Fruit fly (Drosophila melanogaster) whole organism, embryonic: ENCODE measurements around the gene CG3119.

ENCODE experiments used
- Ada2b ChIP-seq: fragments of 200-800 bp; sonication (Bioruptor generic); IDR thresholded peaks from 2 replicates; pipeline ENCODE4 v1.3.6; 2022; ENCODE audit warnings: missing biosample characterization, missing genetic modification characterization
- Atf6 ChIP-seq: fragments of 200-800 bp; sonication (Bioruptor generic); IDR thresholded peaks from 2 replicates; pipeline ENCODE4 v1.3.6; 2022; ENCODE audit warnings: missing biosample characterization, missing genetic modification characterization
- B-H2 ChIP-seq: fragments of 200-800 bp; sonication (Bioruptor generic); optimal IDR thresholded peaks from 2 replicates; lab custom pipeline; 2018; ENCODE audit warnings: missing biosample characterization, mild to moderate bottlenecking, missing genetic modification characterization
- Bdp1 ChIP-seq: fragments of 200-800 bp; sonication (Bioruptor generic); optimal IDR thresholded peaks from 3 replicates; lab custom pipeline; 2016; ENCODE audit warnings: missing biosample characterization, missing genetic modification characterization
- Blimp-1 ChIP-seq: fragments of 200-800 bp; sonication (Bioruptor generic); optimal IDR thresholded peaks from 3 replicates; lab custom pipeline; 2018; ENCODE audit warnings: missing biosample characterization, missing genetic modification characterization, mild to moderate bottlenecking, moderate library complexity, missing genetic modification reagents
- CG1024 ChIP-seq: fragments of 200-800 bp; sonication (Bioruptor generic); IDR thresholded peaks from 2 replicates; pipeline ENCODE4 v1.3.6; 2022; ENCODE audit warnings: missing biosample characterization, missing genetic modification characterization
- CG10321 ChIP-seq: fragments of 200-800 bp; sonication (Bioruptor generic); IDR thresholded peaks from 2 replicates; pipeline ENCODE4 v1.3.6; 2022; ENCODE audit warnings: missing biosample characterization, missing genetic modification characterization
- CG10654 ChIP-seq: fragments of 200-800 bp; sonication (Bioruptor generic); optimal IDR thresholded peaks from 2 replicates; lab custom pipeline; 2016; ENCODE audit warnings: missing biosample characterization, missing genetic modification characterization
- CG12769 ChIP-seq: fragments of 200-800 bp; sonication (Bioruptor generic); optimal IDR thresholded peaks from 2 replicates; lab custom pipeline; 2019; ENCODE audit warnings: missing biosample characterization, mild to moderate bottlenecking, missing genetic modification characterization, moderate library complexity
- CG13775 ChIP-seq: fragments of 200-800 bp; sonication (Bioruptor generic); optimal IDR thresholded peaks from 3 replicates; lab custom pipeline; 2017; ENCODE audit warnings: missing biosample characterization, mild to moderate bottlenecking, missing genetic modification characterization
- CG14050 ChIP-seq: fragments of 200-800 bp; sonication (Bioruptor generic); IDR thresholded peaks from 3 replicates; pipeline ENCODE4 v1.3.6; 2022; ENCODE audit warnings: missing biosample characterization, missing genetic modification characterization
- CG17829 ChIP-seq: fragments of 200-800 bp; optimal IDR thresholded peaks from 2 replicates; lab custom pipeline; 2019; ENCODE audit warnings: missing biosample characterization, mild to moderate bottlenecking, missing genetic modification characterization, moderate library complexity
- CG18476 ChIP-seq: fragments of 200-800 bp; sonication (Bioruptor generic); optimal IDR thresholded peaks from 2 replicates; lab custom pipeline; 2016; ENCODE audit warnings: missing biosample characterization, mild to moderate bottlenecking, missing genetic modification characterization
- CG2875 ChIP-seq: fragments of 200-800 bp; sonication (Bioruptor generic); optimal IDR thresholded peaks from 2 replicates; lab custom pipeline; 2017; ENCODE audit warnings: missing biosample characterization, mild to moderate bottlenecking, missing genetic modification characterization, missing genetic modification reagents
- CG3065 ChIP-seq: fragments of 200-800 bp; sonication (Bioruptor generic); optimal IDR thresholded peaks from 2 replicates; lab custom pipeline; 2016; ENCODE audit warnings: missing biosample characterization, missing genetic modification characterization
- CG31365 ChIP-seq: fragments of 200-800 bp; sonication (Bioruptor generic); optimal IDR thresholded peaks from 2 replicates; lab custom pipeline; 2018; ENCODE audit warnings: missing biosample characterization, mild to moderate bottlenecking, missing genetic modification characterization
- CG31441 ChIP-seq: fragments of 200-800 bp; sonication (Bioruptor generic); IDR thresholded peaks from 2 replicates; pipeline ENCODE4 v1.3.6; 2022; ENCODE audit warnings: missing biosample characterization, missing genetic modification characterization
- CG3847 ChIP-seq: fragments of 200-800 bp; sonication (Bioruptor generic); IDR thresholded peaks from 2 replicates; pipeline ENCODE4 v1.3.6; 2022; ENCODE audit warnings: missing biosample characterization, missing genetic modification characterization
- CG43689 ChIP-seq: fragments of 200-800 bp; sonication (Bioruptor generic); IDR thresholded peaks from 2 replicates; pipeline ENCODE4 v1.3.6; 2022; ENCODE audit warnings: missing biosample characterization, missing genetic modification characterization
- CG6854 ChIP-seq: fragments of 200-800 bp; sonication (Bioruptor generic); optimal IDR thresholded peaks from 3 replicates; lab custom pipeline; 2017; ENCODE audit warnings: missing biosample characterization, mild to moderate bottlenecking, missing genetic modification characterization
- CG9876 ChIP-seq: fragments of 200-800 bp; sonication (Bioruptor generic); optimal IDR thresholded peaks from 2 replicates; lab custom pipeline; 2016; ENCODE audit warnings: missing biosample characterization, missing genetic modification characterization
- CTCF ChIP-seq: fragments of 200-800 bp; sonication (Bioruptor generic); optimal IDR thresholded peaks from 2 replicates; lab custom pipeline; 2017; ENCODE audit warnings: missing biosample characterization, mild to moderate bottlenecking, missing genetic modification characterization, moderate library complexity
- Hmr ChIP-seq: fragments of 200-800 bp; sonication (Bioruptor generic); optimal IDR thresholded peaks from 3 replicates; lab custom pipeline; 2017; ENCODE audit warnings: mild to moderate bottlenecking, missing biosample characterization, missing genetic modification reagents, missing genetic modification characterization
- MBD-R2 ChIP-seq: fragments of 200-800 bp; sonication (Bioruptor generic); IDR thresholded peaks from 2 replicates; pipeline ENCODE4 v1.3.6; 2022; ENCODE audit warnings: missing biosample characterization, missing genetic modification characterization
- Max ChIP-seq: fragments of 200-800 bp; sonication (Bioruptor generic); optimal IDR thresholded peaks from 2 replicates; lab custom pipeline; 2016; ENCODE audit warnings: missing biosample characterization, mild to moderate bottlenecking, missing genetic modification characterization
- NFAT ChIP-seq: fragments of 200-800 bp; sonication (Bioruptor generic); IDR thresholded peaks from 2 replicates; pipeline ENCODE4 v1.3.6; 2022; ENCODE audit warnings: missing biosample characterization, missing genetic modification characterization
- Ravus ChIP-seq: fragments of 200-800 bp; sonication (Bioruptor generic); IDR thresholded peaks from 2 replicates; pipeline ENCODE4 v1.3.6; 2022; ENCODE audit warnings: missing biosample characterization, missing genetic modification characterization
- Rx ChIP-seq: fragments of 200-800 bp; sonication (Bioruptor generic); IDR thresholded peaks from 2 replicates; pipeline ENCODE4 v1.3.6; 2022; ENCODE audit warnings: missing biosample characterization, missing genetic modification characterization
- Sin3A ChIP-seq: fragments of >200 bp; optimal IDR thresholded peaks from 2 replicates; lab custom pipeline; 2018
- Ssrp ChIP-seq: fragments of 200-800 bp; sonication (Bioruptor generic); optimal IDR thresholded peaks from 2 replicates; lab custom pipeline; 2018; ENCODE audit warnings: missing biosample characterization, mild to moderate bottlenecking, missing genetic modification characterization, moderate library complexity
- Taf1 ChIP-seq: fragments of 200-800 bp; sonication (Bioruptor generic); IDR thresholded peaks from 2 replicates; pipeline ENCODE4 v1.3.6; 2022; ENCODE audit warnings: missing biosample characterization, missing genetic modification characterization
- Tbp ChIP-seq: fragments of >200 bp; optimal IDR thresholded peaks from 2 replicates; lab custom pipeline; 2018; ENCODE audit warnings: missing biosample characterization, missing genetic modification characterization
- Trl ChIP-seq, 3 experiments: fragments of >200 bp in 2 of 3; fragments of 200-800 bp in 1 of 3; sonication (Bioruptor generic) in 1 of 3; optimal IDR thresholded peaks; 2 replicates in 1 of 3; 3 replicates in 2 of 3; lab custom pipeline; 2016 to 2017; ENCODE audit warnings: missing biosample characterization in 1 of 3, missing genetic modification characterization in 1 of 3
- ac ChIP-seq: fragments of 200-800 bp; sonication (Bioruptor generic); optimal IDR thresholded peaks from 3 replicates; lab custom pipeline; 2017; ENCODE audit warnings: missing biosample characterization, mild to moderate bottlenecking, missing genetic modification characterization
- al ChIP-seq: fragments of 200-800 bp; sonication (Bioruptor generic); IDR thresholded peaks from 2 replicates; pipeline ENCODE4 v1.3.6; 2022; ENCODE audit warnings: missing biosample characterization, missing genetic modification characterization
- bbx ChIP-seq: fragments of 200-800 bp; sonication (Bioruptor generic); IDR thresholded peaks from 2 replicates; pipeline ENCODE4 v1.3.6; 2022; ENCODE audit warnings: missing biosample characterization, missing genetic modification characterization; ENCODE audit not compliant: partially characterized antibody
- bsh ChIP-seq, 2 experiments: fragments of 200-800 bp; sonication (Bioruptor generic); optimal IDR thresholded peaks; 2 replicates each; lab custom pipeline; 2017 to 2018; ENCODE audit warnings: mild to moderate bottlenecking in 2 of 2, missing biosample characterization in 2 of 2, missing genetic modification characterization in 2 of 2, moderate library complexity in 1 of 2
- exex ChIP-seq: fragments of 200-800 bp; sonication (Bioruptor generic); optimal IDR thresholded peaks from 4 replicates; lab custom pipeline; 2018; ENCODE audit warnings: missing biosample characterization, mild to moderate bottlenecking, missing genetic modification characterization, moderate library complexity
- gcm2 ChIP-seq: fragments of 200-800 bp; sonication (Bioruptor generic); optimal IDR thresholded peaks from 2 replicates; lab custom pipeline; 2016; ENCODE audit warnings: missing biosample characterization, missing genetic modification characterization
- h ChIP-seq: fragments of >200 bp; optimal IDR thresholded peaks from 2 replicates; lab custom pipeline; 2017
- luna ChIP-seq: fragments of 200-800 bp; sonication (Bioruptor generic); optimal IDR thresholded peaks from 2 replicates; lab custom pipeline; 2016; ENCODE audit warnings: missing biosample characterization, missing genetic modification characterization
- nom ChIP-seq: fragments of 200-800 bp; sonication (Bioruptor generic); optimal IDR thresholded peaks from 2 replicates; lab custom pipeline; 2017; ENCODE audit warnings: missing biosample characterization, missing genetic modification characterization, mild to moderate bottlenecking, moderate library complexity, missing genetic modification reagents
- run ChIP-seq: fragments of 200-800 bp; sonication (Bioruptor generic); optimal IDR thresholded peaks from 3 replicates; lab custom pipeline; 2018; ENCODE audit warnings: missing biosample characterization, mild to moderate bottlenecking, missing genetic modification characterization
- salm ChIP-seq: fragments of 200-800 bp; sonication (Bioruptor generic); optimal IDR thresholded peaks from 2 replicates; lab custom pipeline; 2018; ENCODE audit warnings: missing biosample characterization, mild to moderate bottlenecking, missing genetic modification characterization
- scrt ChIP-seq: fragments of 200-800 bp; sonication (Bioruptor generic); optimal IDR thresholded peaks from 2 replicates; lab custom pipeline; 2018; ENCODE audit warnings: missing biosample characterization, mild to moderate bottlenecking, missing genetic modification characterization, moderate library complexity
- sens-2 ChIP-seq: fragments of 200-800 bp; sonication (Bioruptor generic); IDR thresholded peaks from 2 replicates; pipeline ENCODE4 v1.3.6; 2022; ENCODE audit warnings: missing biosample characterization, missing genetic modification characterization
- seq ChIP-seq: fragments of 200-800 bp; sonication (Bioruptor generic); IDR thresholded peaks from 2 replicates; pipeline ENCODE4 v1.3.6; 2022; ENCODE audit warnings: missing biosample characterization, missing genetic modification characterization
- slbo ChIP-seq: fragments of 200-800 bp; sonication (Bioruptor generic); IDR thresholded peaks from 2 replicates; pipeline ENCODE4 v1.3.6; 2022; ENCODE audit warnings: missing biosample characterization, missing genetic modification characterization
- sna ChIP-seq: fragments of 200-800 bp; sonication (Bioruptor generic); IDR thresholded peaks from 2 replicates; pipeline ENCODE4 v1.3.6; 2022; ENCODE audit warnings: missing biosample characterization, missing genetic modification characterization; ENCODE audit not compliant: partially characterized antibody
- vvl ChIP-seq: fragments of 200-800 bp; sonication (Bioruptor generic); IDR thresholded peaks from 2 replicates; pipeline ENCODE4 v1.3.6; 2022; ENCODE audit warnings: missing biosample characterization, missing genetic modification characterization
- zen2 ChIP-seq: fragments of 200-800 bp; sonication (Bioruptor generic); IDR thresholded peaks from 3 replicates; pipeline ENCODE4 v1.3.6; 2022; ENCODE audit warnings: missing biosample characterization, missing genetic modification characterization; ENCODE audit not compliant: partially characterized antibody

CG3119 gene

DNA sequence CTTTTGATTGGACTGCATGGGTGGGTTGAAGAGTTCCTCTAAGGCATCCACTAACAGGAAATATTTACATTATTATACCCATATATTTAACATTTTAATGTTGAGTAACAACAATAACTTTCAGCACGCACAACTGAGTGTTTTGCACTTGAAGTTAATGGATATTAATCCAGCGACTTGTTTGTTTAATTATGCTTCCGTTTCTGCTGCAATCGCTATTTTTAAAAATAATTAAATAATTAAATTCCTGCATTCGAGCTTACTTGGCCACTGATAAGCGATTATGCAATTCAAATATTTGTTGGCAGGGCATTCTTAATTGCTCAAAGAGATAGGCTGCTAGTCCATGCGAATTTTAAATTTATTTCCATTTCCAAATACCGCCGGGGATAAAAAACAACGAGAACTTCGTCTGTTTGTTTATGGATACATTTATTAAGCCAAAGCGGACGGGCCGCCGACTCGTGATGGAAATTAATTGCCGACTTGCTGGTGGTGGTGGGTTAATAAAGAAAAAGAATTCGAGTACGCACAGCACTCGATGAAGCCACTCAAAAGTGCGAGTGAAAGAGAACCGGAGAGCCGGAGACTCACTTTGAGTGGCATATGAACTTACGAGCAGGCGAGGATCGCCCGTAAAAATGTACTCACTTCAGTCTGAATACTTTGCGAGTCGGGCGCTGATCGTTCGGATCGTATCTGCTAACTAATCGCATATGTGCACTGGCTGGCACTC lies 24.4 kb upstream of the CG3119 start (continued):
- peak; percentile 80 for TF ChIP-seq bbx
- no peak for TF ChIP-seq CG9876
- TF ChIP-seq CG31441 (GFP tag; lab: Robert Waterston, UW) = no peak
- TF ChIP-seq seq = no peak
- TF ChIP-seq gcm2 (GFP tag; lab: Kevin White, UChicago) = no peak
- TF ChIP-seq Tbp (GFP tag; lab: Kevin White, UChicago) = no peak
- no peak for TF ChIP-seq CG3065 (GFP tag; lab: Kevin White, UChicago)
- no peak for TF ChIP-seq Bdp1
- no peak for TF ChIP-seq Ssrp (tag; lab: Kevin White, UChicago)
- no peak for TF ChIP-seq h
- no peak for TF ChIP-seq Taf1 (GFP tag; lab: Robert Waterston, UW)
- TF ChIP-seq MBD-R2 (GFP tag; lab: Robert Waterston, UW) = no peak
- peak; percentile 88 for TF ChIP-seq CG18476 (GFP tag; lab: Kevin White, UChicago)
- TF ChIP-seq bsh (GFP tag; optimal IDR thresholded peaks at IDR 0.05; lab: Kevin White, UChicago) = peak; percentile 7 to 55
- no peak for TF ChIP-seq CG31365
- no peak for TF ChIP-seq sens-2 (GFP tag; lab: Robert Waterston, UW)
- no peak for TF ChIP-seq Blimp-1 (GFP tag; lab: Kevin White, UChicago)
- peak; percentile 58; the same call in 1 of the 2 replicates for TF ChIP-seq vvl (GFP tag; lab: Robert Waterston, UW)
- peak; percentile 51; the same call in 1 of the 2 replicates for TF ChIP-seq Atf6 (GFP tag; lab: Robert Waterston, UW)
- TF ChIP-seq ac (GFP tag; lab: Kevin White, UChicago) = no peak
- no peak for TF ChIP-seq Ravus (GFP tag; lab: Robert Waterston, UW)
- TF ChIP-seq Ada2b (GFP tag; lab: Robert Waterston, UW) = no peak
- no peak for TF ChIP-seq CG10654
- no peak for TF ChIP-seq Max (GFP tag; lab: Kevin White, UChicago)
- no peak for TF ChIP-seq salm
- TF ChIP-seq Rx (GFP tag; lab: Robert Waterston, UW) = no peak
- peak; percentile 29 for TF ChIP-seq CG2875 (GFP tag; lab: Kevin White, UChicago)
- no peak for TF ChIP-seq Sin3A (lab: Kevin White, UChicago)
- TF ChIP-seq CG3847 (GFP tag; lab: Robert Waterston, UW) = no peak
- no peak for TF ChIP-seq CTCF (GFP tag; lab: Kevin White, UChicago)
- TF ChIP-seq CG12769 (tag; lab: Kevin White, UChicago) = peak; percentile 2
- no peak; the same call in 1 of the 3 replicates for TF ChIP-seq zen2 (GFP tag; lab: Robert Waterston, UW)
- TF ChIP-seq CG17829 (tag; lab: Kevin White, UChicago) = peak; percentile 23
- no peak for TF ChIP-seq B-H2 (GFP tag; lab: Kevin White, UChicago)
- TF ChIP-seq sna (GFP tag; lab: Robert Waterston, UW) = 0 out of 2 replicates have a peak, but pooled peaks have one; percentile 39
- TF ChIP-seq CG10321 (GFP tag; lab: Robert Waterston, UW) = no peak
- TF ChIP-seq run (tag; lab: Kevin White, UChicago) = no peak
- TF ChIP-seq luna (GFP tag; lab: Kevin White, UChicago) = no peak
- TF ChIP-seq al (GFP tag; lab: Robert Waterston, UW) = no peak
- no peak for TF ChIP-seq scrt
- TF ChIP-seq CG13775 (GFP tag; lab: Kevin White, UChicago) = no peak
- peak; percentile 67 for TF ChIP-seq Trl (optimal IDR thresholded peaks at IDR 0.05; lab: Kevin White, UChicago)
- TF ChIP-seq Trl (GFP tag; optimal IDR thresholded peaks at IDR 0.05; lab: Kevin White, UChicago) = peak; percentile 14
- no peak for TF ChIP-seq NFAT (GFP tag; lab: Robert Waterston, UW)
- no peak for TF ChIP-seq slbo (GFP tag; lab: Robert Waterston, UW)
- no peak for TF ChIP-seq CG43689
- TF ChIP-seq CG6854 = peak; percentile 3
- no peak for TF ChIP-seq exex (tag; lab: Kevin White, UChicago)
- peak; percentile 73 for TF ChIP-seq nom (GFP tag; lab: Kevin White, UChicago)
- TF ChIP-seq CG1024 (GFP tag; lab: Robert Waterston, UW) = 0 out of 2 replicates have a peak, but pooled peaks have one; percentile 7
- TF ChIP-seq CG14050 = no peak
- peak; percentile 3 for TF ChIP-seq Hmr (GFP tag; lab: Kevin White, UChicago)
